Worm (Caenorhabditis elegans) whole organism, L3 larva: ENCODE results near the gene daf-12.

ENCODE experiments used
- aly-2 ChIP-seq: fragments of 150-350 bp; optimal IDR thresholded peaks from 2 replicates; lab custom pipeline; 2014; ENCODE audit warnings: missing biosample characterization, missing genetic modification characterization
- ceh-28 ChIP-seq: fragments of 150-350 bp; optimal IDR thresholded peaks from 2 replicates; lab custom pipeline; 2014; ENCODE audit warnings: missing biosample characterization, missing genetic modification reagents, missing genetic modification characterization
- ceh-82 ChIP-seq: fragments of 150-350 bp; optimal IDR thresholded peaks from 2 replicates; lab custom pipeline; 2014; ENCODE audit warnings: missing biosample characterization, missing genetic modification characterization
- ceh-9 ChIP-seq: sonication (generic microtip); optimal IDR thresholded peaks from 2 replicates; lab custom pipeline; 2018; ENCODE audit warnings: missing biosample characterization, missing genetic modification characterization
- elt-1 ChIP-seq: fragments of 150-350 bp; optimal IDR thresholded peaks from 2 replicates; lab custom pipeline; 2014; ENCODE audit warnings: missing biosample characterization, missing genetic modification characterization
- elt-3 ChIP-seq, 3 experiments: fragments of 150-350 bp in 1 of 3; sonication (generic microtip) in 2 of 3; optimal IDR thresholded peaks; 2 replicates in 2 of 3; 4 replicates in 1 of 3; lab custom pipeline; 2014 to 2017; ENCODE audit warnings: missing biosample characterization in 3 of 3, missing genetic modification characterization in 3 of 3
- jun-1 ChIP-seq: fragments of 150-350 bp; optimal IDR thresholded peaks from 2 replicates; lab custom pipeline; 2014; ENCODE audit warnings: missing biosample characterization, missing genetic modification reagents, missing genetic modification characterization
- lsy-12 ChIP-seq: sonication (generic microtip); optimal IDR thresholded peaks from 2 replicates; lab custom pipeline; 2016; ENCODE audit warnings: mild to moderate bottlenecking, missing genetic modification characterization, missing compliant biosample characterization
- mml-1 ChIP-seq: fragments of 150-350 bp; sonication (generic microtip); optimal IDR thresholded peaks from 3 replicates; lab custom pipeline; 2014; ENCODE audit warnings: missing biosample characterization, missing genetic modification characterization
- nhr-237 ChIP-seq: fragments of 150-350 bp; optimal IDR thresholded peaks from 2 replicates; lab custom pipeline; 2014; ENCODE audit warnings: missing biosample characterization, missing genetic modification characterization
- nhr-67 ChIP-seq: fragments of 150-350 bp; optimal IDR thresholded peaks from 2 replicates; lab custom pipeline; 2014; ENCODE audit warnings: missing biosample characterization, missing genetic modification characterization
- sea-2 ChIP-seq: fragments of 150-350 bp; sonication (generic microtip); optimal IDR thresholded peaks from 4 replicates; lab custom pipeline; 2014; ENCODE audit warnings: missing biosample characterization, missing genetic modification reagents, missing genetic modification characterization
- skn-1 ChIP-seq: fragments of 150-350 bp; optimal IDR thresholded peaks from 2 replicates; lab custom pipeline; 2014; ENCODE audit warnings: missing biosample characterization, missing genetic modification characterization
- zag-1 ChIP-seq: fragments of 150-350 bp; optimal IDR thresholded peaks from 2 replicates; lab custom pipeline; 2014; ENCODE audit warnings: missing biosample characterization, missing genetic modification characterization
- ztf-11 ChIP-seq: fragments of 150-350 bp; optimal IDR thresholded peaks from 2 replicates; lab custom pipeline; 2014; ENCODE audit warnings: missing biosample characterization, missing genetic modification characterization

daf-12 gene

ce11 chrX:10704329-10704728 lies 68.6 kb downstream of the daf-12 start:
- TF ChIP-seq elt-1 (no peak), elt-3 (tag; optimal IDR thresholded peaks at IDR 0.05; lab: Kevin White, UChicago) (no peak), nhr-237 (no peak), ztf-11 (tag; lab: Kevin White, UChicago) (no peak), ceh-9 (tag; lab: Kevin White, UChicago) (no peak), nhr-67 (tag; lab: Kevin White, UChicago) (no peak), mml-1 (no peak), ceh-82 (tag; lab: Kevin White, UChicago) (no peak), skn-1 (no peak), ceh-28 (no peak), zag-1 (no peak), lsy-12 (tag; lab: Kevin White, UChicago) (no peak)

DNA sequence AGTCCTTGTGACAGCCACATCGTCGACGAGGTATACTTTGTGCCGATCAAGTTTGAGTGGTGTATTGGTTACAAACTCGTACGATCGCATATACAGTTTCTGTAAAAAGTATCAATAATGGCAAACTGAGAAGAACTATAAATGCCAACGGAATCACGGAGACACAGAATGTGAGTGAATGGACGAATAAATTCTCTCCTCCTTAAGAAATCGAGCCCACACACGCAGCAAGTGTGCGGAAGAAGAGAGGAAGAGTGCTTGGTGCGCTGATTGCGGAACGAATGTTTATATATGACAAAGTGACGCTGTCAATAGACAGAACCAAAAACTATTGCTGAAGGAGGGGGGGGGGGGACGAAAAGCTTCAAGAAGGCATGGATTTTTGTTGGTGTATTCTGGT lies 76.1 kb downstream of the daf-12 start, which contains the start of gene rhgf-1:
rhgf-1 (minus strand) TSS at position 101 of the 400 bp plus-strand sequence.
- no peak for TF ChIP-seq aly-2 (tag; lab: Kevin White, UChicago)
- no peak for TF ChIP-seq jun-1 (tag; lab: Kevin White, UChicago)
- no peak for TF ChIP-seq sea-2
